Worm (Caenorhabditis elegans): ENCODE measurements around the gene acr-25.

acr-25 gene

DNA sequence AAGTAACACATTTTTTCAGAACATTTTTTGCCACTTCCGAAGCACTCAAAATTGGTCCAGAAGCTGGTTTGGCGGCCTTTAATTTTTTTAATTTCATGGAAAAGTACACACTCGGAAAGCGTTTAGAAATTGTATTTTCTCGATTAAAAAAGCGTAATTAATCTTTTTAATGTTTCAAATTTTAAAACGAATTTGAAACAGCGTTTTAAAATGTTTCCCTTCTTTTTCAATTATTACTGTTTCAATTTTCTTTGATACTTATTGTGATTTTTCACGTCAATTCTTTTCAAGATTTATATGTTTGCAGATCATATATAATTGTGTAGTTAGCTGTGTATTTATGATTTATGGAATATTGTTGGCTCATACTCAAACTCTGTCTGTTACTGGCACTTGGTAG is at the start of gene acr-25:
TSS of gene acr-25 (plus strand) at position 301 of the 400 bp plus-strand sequence.
- no peak for TF ChIP-seq bed-3 (GFP tag; optimal IDR thresholded peaks at IDR 0.05)
- no peak for TF ChIP-seq sem-2 (GFP tag; optimal IDR thresholded peaks at IDR 0.05)
- TF ChIP-seq ceh-39 (tag; optimal IDR thresholded peaks at IDR 0.05): no peak
- TF ChIP-seq nhr-12 (tag; optimal IDR thresholded peaks at IDR 0.05): no peak
- TF ChIP-seq lsy-2 (tag; optimal IDR thresholded peaks at IDR 0.05): no peak
- TF ChIP-seq elt-3 (tag; optimal IDR thresholded peaks at IDR 0.05): no peak
- no peak for TF ChIP-seq ces-1 (GFP tag; optimal IDR thresholded peaks at IDR 0.05)
- TF ChIP-seq unc-62 (GFP tag; optimal IDR thresholded peaks at IDR 0.05): no peak
- TF ChIP-seq drap-1 (GFP tag; optimal IDR thresholded peaks at IDR 0.05): no peak
- no peak for TF ChIP-seq ztf-11 (tag; optimal IDR thresholded peaks at IDR 0.05)
- TF ChIP-seq flh-1 (GFP tag; optimal IDR thresholded peaks at IDR 0.05): no peak
- no peak for TF ChIP-seq unc-39 (tag; optimal IDR thresholded peaks at IDR 0.05)
- no peak for TF ChIP-seq ceh-43 (GFP tag; optimal IDR thresholded peaks at IDR 0.05)
- no peak for TF ChIP-seq nhr-237 (tag; optimal IDR thresholded peaks at IDR 0.05)
- no peak for TF ChIP-seq mab-5 (tag; optimal IDR thresholded peaks at IDR 0.05)
- TF ChIP-seq tbx-8 (GFP tag; optimal IDR thresholded peaks at IDR 0.05): no peak
- TF ChIP-seq elt-1 (tag; optimal IDR thresholded peaks at IDR 0.05; ENCODE audit: borderline replicate concordance, insufficient read depth): no peak
- no peak for TF ChIP-seq nhr-76 (tag; optimal IDR thresholded peaks at IDR 0.05)
- no peak for TF ChIP-seq zip-8 (tag; optimal IDR thresholded peaks at IDR 0.05)

DNA sequence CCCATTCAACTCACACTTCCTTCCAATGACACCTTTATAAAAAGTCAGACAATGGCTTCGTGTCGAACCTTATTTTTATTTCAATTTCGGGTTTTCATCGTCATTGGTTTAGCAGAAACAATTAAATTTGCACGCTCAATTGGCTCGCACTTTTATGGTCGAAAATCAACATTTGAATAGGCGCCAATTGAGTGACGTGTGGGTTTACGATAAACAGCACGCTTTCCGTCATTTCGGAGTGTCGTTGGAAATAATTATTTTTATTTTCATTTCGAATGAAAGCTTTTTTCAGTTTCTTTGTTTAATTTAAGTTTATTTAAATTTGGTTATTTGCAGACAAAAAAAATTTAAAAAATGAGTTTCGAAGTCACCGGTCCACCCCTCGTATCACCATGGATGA is 49.0 kb upstream of the acr-25 start, which contains the start of gene exos-2:
TSS of gene exos-2 (plus strand) at position 330 of the 400 bp plus-strand sequence.
- TF ChIP-seq lsy-2 (tag; optimal IDR thresholded peaks at IDR 0.05): peak; percentile 60
- peak; percentile 0 for TF ChIP-seq nhr-237 (tag; optimal IDR thresholded peaks at IDR 0.05)
- peak; percentile 80 for TF ChIP-seq ces-1 (GFP tag; optimal IDR thresholded peaks at IDR 0.05)
- TF ChIP-seq mep-1 (tag; optimal IDR thresholded peaks at IDR 0.05): peak; percentile 16
- no peak for TF ChIP-seq tbx-8 (GFP tag; optimal IDR thresholded peaks at IDR 0.05)
- TF ChIP-seq bed-3 (GFP tag; optimal IDR thresholded peaks at IDR 0.05): no peak
- TF ChIP-seq hlh-1 (tag; optimal IDR thresholded peaks at IDR 0.05): peak; percentile 35

ce11 chrIV:6416553-6416952 is 47.6 kb upstream of the acr-25 start, which contains the start of gene Y73B6BL.22:
Y73B6BL.22 (minus strand) TSS chrIV:6416653.
- TF ChIP-seq cnd-1 (tag; optimal IDR thresholded peaks at IDR 0.05) (no peak), elt-3 (tag; optimal IDR thresholded peaks at IDR 0.05) (no peak), bed-3 (GFP tag; optimal IDR thresholded peaks at IDR 0.05) (no peak), sptf-1 (tag; optimal IDR thresholded peaks at IDR 0.05) (no peak), drap-1 (GFP tag; optimal IDR thresholded peaks at IDR 0.05) (no peak), nhr-12 (tag; optimal IDR thresholded peaks at IDR 0.05) (no peak), nhr-28 (tag; optimal IDR thresholded peaks at IDR 0.05) (no peak), ceh-39 (tag; optimal IDR thresholded peaks at IDR 0.05) (no peak), snpc-4 (tag; optimal IDR thresholded peaks at IDR 0.05) (no peak), blmp-1 (tag; optimal IDR thresholded peaks at IDR 0.05) (no peak), ceh-83 (GFP tag; optimal IDR thresholded peaks at IDR 0.05) (no peak), unc-39 (tag; optimal IDR thresholded peaks at IDR 0.05) (no peak), ztf-11 (tag; optimal IDR thresholded peaks at IDR 0.05) (no peak), unc-62 (GFP tag; optimal IDR thresholded peaks at IDR 0.05) (no peak), hlh-1 (tag; optimal IDR thresholded peaks at IDR 0.05) (no peak), zip-8 (tag; optimal IDR thresholded peaks at IDR 0.05) (no peak), sem-2 (GFP tag; optimal IDR thresholded peaks at IDR 0.05) (no peak), ceh-43 (GFP tag; optimal IDR thresholded peaks at IDR 0.05) (no peak), mep-1 (tag; optimal IDR thresholded peaks at IDR 0.05) (no peak)

DNA sequence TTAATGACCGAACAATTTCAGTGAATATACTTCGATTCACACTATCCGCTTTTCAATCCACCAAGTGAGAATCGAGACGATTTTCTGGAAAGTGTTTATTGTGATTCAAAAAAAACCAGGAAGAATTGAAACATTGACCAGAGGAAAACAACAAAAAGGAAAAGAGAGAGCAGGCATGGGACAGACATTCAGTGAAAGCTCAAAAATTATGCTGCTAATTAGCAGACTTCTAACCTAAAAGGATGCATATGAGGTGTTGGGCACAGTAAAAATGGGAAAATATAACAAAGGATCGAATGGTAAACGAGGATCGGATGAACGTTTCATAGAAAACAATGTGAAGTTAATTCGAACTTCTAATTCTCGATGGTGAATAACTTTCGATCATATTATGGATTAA is 46.5 kb upstream of the acr-25 start:
- TF ChIP-seq snpc-4 (tag; optimal IDR thresholded peaks at IDR 0.05): no peak

DNA sequence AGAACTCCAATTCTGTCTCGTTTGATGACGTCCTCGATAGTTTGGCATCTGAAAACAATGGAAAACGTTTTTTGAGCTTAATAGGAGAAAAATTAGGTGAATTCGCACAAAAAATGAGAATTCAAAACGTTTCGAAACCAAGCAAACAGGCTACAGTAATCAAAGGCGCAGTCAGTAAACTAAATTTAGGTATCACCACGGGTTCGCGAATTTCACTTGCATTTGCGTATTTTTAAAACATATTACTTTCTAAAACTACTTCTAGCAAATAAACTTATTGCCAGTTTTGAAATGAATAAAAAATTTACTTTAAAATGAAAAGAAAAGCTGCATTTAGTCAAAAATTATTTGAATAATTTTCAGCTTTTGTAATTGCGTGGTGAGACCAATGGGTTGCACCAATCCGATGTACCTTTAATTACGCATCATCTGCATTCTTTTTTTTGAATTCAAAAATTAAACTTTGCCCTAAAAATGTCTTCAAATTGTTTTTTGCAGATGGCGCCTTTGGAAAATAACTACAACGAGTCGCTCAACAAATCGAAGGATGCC is 45.0 kb upstream of the acr-25 start, which contains the start of the genes Y73B6BL.23 and htp-2:
TSS of gene Y73B6BL.23 (minus strand) at position 51 of the 552 bp plus-strand sequence.
TSS of gene htp-2 (plus strand) at position 492 of the 552 bp plus-strand sequence.
- TF ChIP-seq tbx-8 (GFP tag; optimal IDR thresholded peaks at IDR 0.05) (no peak), blmp-1 (tag; optimal IDR thresholded peaks at IDR 0.05) (no peak), hlh-1 (tag; optimal IDR thresholded peaks at IDR 0.05) (no peak), nhr-12 (tag; optimal IDR thresholded peaks at IDR 0.05) (no peak), sptf-1 (tag; optimal IDR thresholded peaks at IDR 0.05) (no peak)

ce11 chrIV:6421183-6421635 is 42.9 kb upstream of the acr-25 start, which contains the start of gene puf-11:
puf-11 (plus strand) TSS chrIV:6421585.
- no peak for TF ChIP-seq pha-4 (tag; optimal IDR thresholded peaks at IDR 0.05)
- no peak for TF ChIP-seq zip-8 (tag; optimal IDR thresholded peaks at IDR 0.05)
- TF ChIP-seq ceh-43 (GFP tag; optimal IDR thresholded peaks at IDR 0.05): no peak
- TF ChIP-seq unc-120 (tag; optimal IDR thresholded peaks at IDR 0.05; ENCODE audit: poor library complexity, severe bottlenecking): no peak
- no peak for TF ChIP-seq unc-62 (GFP tag; optimal IDR thresholded peaks at IDR 0.05)
- no peak for TF ChIP-seq nhr-28 (tag; optimal IDR thresholded peaks at IDR 0.05)
- TF ChIP-seq mls-2 (tag; optimal IDR thresholded peaks at IDR 0.05): no peak
- no peak for TF ChIP-seq unc-39 (tag; optimal IDR thresholded peaks at IDR 0.05)
- TF ChIP-seq drap-1 (GFP tag; optimal IDR thresholded peaks at IDR 0.05): no peak
- no peak for TF ChIP-seq ceh-83 (GFP tag; optimal IDR thresholded peaks at IDR 0.05)
- TF ChIP-seq elt-3 (tag; optimal IDR thresholded peaks at IDR 0.05): no peak
- no peak for TF ChIP-seq flh-1 (GFP tag; optimal IDR thresholded peaks at IDR 0.05)
- TF ChIP-seq tbx-8 (GFP tag; optimal IDR thresholded peaks at IDR 0.05): no peak
- no peak for TF ChIP-seq lsy-2 (tag; optimal IDR thresholded peaks at IDR 0.05)

Measured in whole organism, mixed stage, embryonic.